Worm (Caenorhabditis elegans) whole organism, mixed stage, embryonic: ENCODE data around the gene svh-11.

Experiments used
- M03D4.4 ChIP-seq: sonication (generic microtip); optimal IDR thresholded peaks from 2 replicates; lab custom pipeline; 2017; ENCODE audit warnings: mild to moderate bottlenecking, missing genetic modification characterization, missing compliant biosample characterization
- elt-1 ChIP-seq: sonication (generic microtip); optimal IDR thresholded peaks from 2 replicates; lab custom pipeline; 2017; ENCODE audit warnings: missing genetic modification characterization, mild to moderate bottlenecking, missing compliant biosample characterization, antibody characterized with exemption, moderate library complexity, borderline replicate concordance; ENCODE audit not compliant: insufficient read depth
- flh-1 ChIP-seq: fragments of 200-800 bp; sonication (Bioruptor generic); optimal IDR thresholded peaks from 2 replicates; lab custom pipeline; 2018; ENCODE audit warnings: mild to moderate bottlenecking, missing genetic modification characterization, moderate library complexity, missing compliant biosample characterization
- ham-2 ChIP-seq: fragments of 200-800 bp; sonication (Bioruptor generic); optimal IDR thresholded peaks from 2 replicates; lab custom pipeline; 2018; ENCODE audit warnings: mild to moderate bottlenecking, missing genetic modification characterization, missing compliant biosample characterization
- lin-13 ChIP-seq: fragments of 150-350 bp; optimal IDR thresholded peaks from 2 replicates; lab custom pipeline; 2014; ENCODE audit warnings: missing biosample characterization, missing genetic modification characterization
- lsy-2 ChIP-seq: fragments of 150-350 bp; optimal IDR thresholded peaks from 2 replicates; lab custom pipeline; 2014; ENCODE audit warnings: missing biosample characterization, missing genetic modification characterization
- mab-5 ChIP-seq: fragments of 150-350 bp; optimal IDR thresholded peaks from 2 replicates; lab custom pipeline; 2014; ENCODE audit warnings: missing biosample characterization, missing genetic modification characterization
- mep-1 ChIP-seq: fragments of 150-350 bp; optimal IDR thresholded peaks from 2 replicates; lab custom pipeline; 2017; ENCODE audit warnings: missing biosample characterization, missing genetic modification reagents, missing genetic modification characterization, inconsistent platforms
- nhr-237 ChIP-seq: fragments of 150-350 bp; optimal IDR thresholded peaks from 2 replicates; lab custom pipeline; 2014; ENCODE audit warnings: missing biosample characterization, missing genetic modification characterization
- pha-4 ChIP-seq: fragments of 150-350 bp; optimal IDR thresholded peaks from 2 replicates; lab custom pipeline; 2018; ENCODE audit warnings: missing biosample characterization, missing genetic modification reagents, missing genetic modification characterization
- snpc-4 ChIP-seq: fragments of 150-350 bp; optimal IDR thresholded peaks from 2 replicates; lab custom pipeline; 2014; ENCODE audit warnings: missing biosample characterization, missing genetic modification characterization
- unc-120 ChIP-seq: sonication (generic microtip); optimal IDR thresholded peaks from 2 replicates; lab custom pipeline; 2017; ENCODE audit warnings: missing genetic modification characterization, missing compliant biosample characterization; ENCODE audit not compliant: poor library complexity, severe bottlenecking
- unc-39 ChIP-seq: fragments of 150-350 bp; optimal IDR thresholded peaks from 2 replicates; lab custom pipeline; 2014; ENCODE audit warnings: missing biosample characterization, missing genetic modification characterization

- TF ChIP-seq mep-1 (no peak), lsy-2 (tag; lab: Kevin White, UChicago) (no peak), unc-39 (no peak), unc-120 (tag; lab: Kevin White, UChicago) (no peak), lin-13 (no peak), mab-5 (no peak), snpc-4 (no peak), ham-2 (GFP tag; lab: Kevin White, UChicago) (no peak), pha-4 (tag; lab: Kevin White, UChicago) (no peak), M03D4.4 (tag; lab: Kevin White, UChicago) (no peak), flh-1 (GFP tag; lab: Kevin White, UChicago) (no peak), elt-1 (tag; lab: Kevin White, UChicago) (no peak), nhr-237 (no peak)
These were observed 37.9 kb downstream of the svh-11 start, which contains the start of gene cyp-33C5 for ce11 chrV:2244751-2245150.
